Worm (Caenorhabditis elegans): ENCODE measurements around the gene srw-55.

ce11 chrV:15959456-15959855 lies 19.3 kb upstream of the srw-55 start:
- no peak for TF ChIP-seq flt-1 (GFP tag; IDR thresholded peaks at IDR 0.05)
- no peak for TF ChIP-seq ets-7 (tag; optimal IDR thresholded peaks at IDR 0.05)
- no peak for TF ChIP-seq ama-1 (optimal IDR thresholded peaks at IDR 0.05)
- TF ChIP-seq hnd-1 (tag; optimal IDR thresholded peaks at IDR 0.05), result no peak
- no peak for TF ChIP-seq scrt-1 (GFP tag; IDR thresholded peaks at IDR 0.05)
- TF ChIP-seq aly-1 (tag; optimal IDR thresholded peaks at IDR 0.05), result no peak
- TF ChIP-seq tbx-11 (GFP tag; IDR thresholded peaks at IDR 0.05), result no peak
- no peak for TF ChIP-seq ceh-13 (GFP tag; optimal IDR thresholded peaks at IDR 0.05)
- no peak for TF ChIP-seq hmbx-1 (tag; optimal IDR thresholded peaks at IDR 0.05)
- no peak for TF ChIP-seq tbx-37 (GFP tag; conservative IDR thresholded peaks at IDR 0.05)
- TF ChIP-seq B0310.2 (tag; optimal IDR thresholded peaks at IDR 0.05), result no peak
- no peak for TF ChIP-seq pes-1 (GFP tag; IDR thresholded peaks at IDR 0.05)
- no peak for TF ChIP-seq F13C5.2 (tag; optimal IDR thresholded peaks at IDR 0.05)
- TF ChIP-seq hmg-4 (GFP tag; optimal IDR thresholded peaks at IDR 0.05), result no peak

Measured in whole organism, early embryonic.